Worm (Caenorhabditis elegans) whole organism, early embryonic: Measurements from ENCODE around the gene ttr-31.

ENCODE experiments used
- F13C5.2 ChIP-seq: sonication (generic microtip); optimal IDR thresholded peaks from 2 replicates; lab custom pipeline; 2017; ENCODE audit warnings: mild to moderate bottlenecking, missing genetic modification characterization, inconsistent platforms, missing compliant biosample characterization
- ama-1 ChIP-seq: fragments of 150-350 bp; optimal IDR thresholded peaks from 2 replicates; lab custom pipeline; 2014
- ets-7 ChIP-seq: sonication (generic microtip); optimal IDR thresholded peaks from 2 replicates; lab custom pipeline; 2016; ENCODE audit warnings: missing genotype, missing genetic modification characterization, missing compliant biosample characterization
- hmg-4 ChIP-seq: fragments of 200-800 bp; sonication (Bioruptor generic); optimal IDR thresholded peaks from 2 replicates; lab custom pipeline; 2018; ENCODE audit warnings: mild to moderate bottlenecking, missing genetic modification characterization, missing compliant biosample characterization
- pes-1 ChIP-seq: fragments of 200-800 bp; sonication (Bioruptor generic); IDR thresholded peaks from 2 replicates; pipeline ENCODE4 v1.3.6; 2022; ENCODE audit warnings: missing genetic modification reagents, missing genetic modification characterization, missing compliant biosample characterization

ce11 chrX:10959136-10959535 is 49.7 kb downstream of the ttr-31 start, which contains the start of gene K09C8.2:
- TF ChIP-seq pes-1 (GFP tag; lab: Robert Waterston, UW): no peak
- no peak for TF ChIP-seq ama-1 (lab: Kevin White, UChicago)
- TF ChIP-seq F13C5.2 (tag; lab: Kevin White, UChicago): no peak
- no peak for TF ChIP-seq hmg-4 (GFP tag; lab: Kevin White, UChicago)
- TF ChIP-seq ets-7: no peak
